Worm (Caenorhabditis elegans): ENCODE data around the gene F49F1.15.

DNA sequence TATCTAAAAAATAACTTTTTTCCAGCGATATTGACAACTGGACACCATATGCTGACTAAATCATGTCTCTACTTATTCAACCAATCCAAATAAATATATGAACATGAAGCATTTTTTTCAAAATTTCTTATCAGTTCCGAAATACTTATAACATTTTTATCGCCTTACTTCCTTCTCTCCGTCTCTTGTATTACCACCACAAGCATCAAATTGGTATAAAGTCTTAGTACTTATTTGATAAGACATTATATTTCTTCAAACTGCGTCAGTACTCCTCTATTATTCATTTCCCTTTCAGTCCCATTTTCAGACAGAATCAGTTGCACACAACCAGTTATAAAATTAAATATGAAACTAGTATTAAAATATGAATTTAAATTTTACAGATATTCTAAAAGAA lies 33.5 kb upstream of the F49F1.15 start:
- TF ChIP-seq snpc-4 (tag; optimal IDR thresholded peaks at IDR 0.05) (no peak), nhr-11 (tag; optimal IDR thresholded peaks at IDR 0.05) (no peak), peb-1 (tag; optimal IDR thresholded peaks at IDR 0.05) (no peak)

Measured in whole organism, L2 larva.